Worm (Caenorhabditis elegans): Measurements from ENCODE around the gene col-169.

The col-169 gene

ce11 chrX:6326088-6326487, 2.9 kb upstream of the col-169 start, which contains the start of gene col-168:
col-168 (plus strand) TSS chrX:6326388.
- TF ChIP-seq mdl-1 (tag; optimal IDR thresholded peaks at IDR 0.05) (no peak), mep-1 (tag; optimal IDR thresholded peaks at IDR 0.05) (no peak), swsn-7 (tag; optimal IDR thresholded peaks at IDR 0.05) (no peak), nhr-28 (tag; optimal IDR thresholded peaks at IDR 0.05) (no peak), efl-1 (optimal IDR thresholded peaks at IDR 0.05) (no peak), efl-1 (GFP tag; optimal IDR thresholded peaks at IDR 0.05 in 1 of 2) (peak in 1 of 2 experiments; percentile 28), fkh-4 (tag; optimal IDR thresholded peaks at IDR 0.05; ENCODE audit: borderline replicate concordance) (no peak), fos-1 (tag; optimal IDR thresholded peaks at IDR 0.05) (no peak), hlh-17 (GFP tag; optimal IDR thresholded peaks at IDR 0.05; ENCODE audit: borderline replicate concordance) (no peak), nhr-85 (tag) (peak; percentile 70), ceh-90 (tag; optimal IDR thresholded peaks at IDR 0.05) (no peak)

- TF ChIP-seq snpc-4 (tag; optimal IDR thresholded peaks at IDR 0.05) (no peak), alr-1 (tag; optimal IDR thresholded peaks at IDR 0.05; ENCODE audit: borderline replicate concordance) (no peak), lin-14 (GFP tag; optimal IDR thresholded peaks at IDR 0.05) (no peak), jun-1 (tag; optimal IDR thresholded peaks at IDR 0.05) (no peak), unc-62 (GFP tag; optimal IDR thresholded peaks at IDR 0.05) (no peak), aly-2 (tag; optimal IDR thresholded peaks at IDR 0.05) (no peak), nhr-237 (tag; optimal IDR thresholded peaks at IDR 0.05) (no peak), F16B12.6 (tag; optimal IDR thresholded peaks at IDR 0.05) (no peak), nhr-77 (tag; optimal IDR thresholded peaks at IDR 0.05) (no peak), zip-4 (GFP tag; optimal IDR thresholded peaks at IDR 0.05) (no peak), tbx-2 (tag; optimal IDR thresholded peaks at IDR 0.05) (no peak), sup-37 (GFP tag; optimal IDR thresholded peaks at IDR 0.05) (no peak), nhr-20 (tag; optimal IDR thresholded peaks at IDR 0.05) (no peak), ceh-63 (GFP tag; optimal IDR thresholded peaks at IDR 0.05) (no peak), mab-9 (GFP tag; IDR thresholded peaks at IDR 0.05) (no peak), C16A3.4 (tag; optimal IDR thresholded peaks at IDR 0.05) (no peak), nhr-90 (tag; optimal IDR thresholded peaks at IDR 0.05; ENCODE audit: poor library complexity) (no peak), dpl-1 (GFP tag; optimal IDR thresholded peaks at IDR 0.05) (no peak), ama-1 (optimal IDR thresholded peaks at IDR 0.05) (no peak)
Observed at ce11 chrX:6331409-6331808, 2.4 kb downstream of the col-169 start, which contains the start of gene col-170. col-170 (plus strand) TSS chrX:6331709.

ce11 chrX:6333998-6334397, 5.0 kb downstream of the col-169 start, which contains the start of gene col-171:
col-171 (plus strand) TSS chrX:6334298.
- TF ChIP-seq lin-14 (GFP tag; optimal IDR thresholded peaks at IDR 0.05) (no peak), C16A3.4 (tag; optimal IDR thresholded peaks at IDR 0.05) (no peak), efl-1 (optimal IDR thresholded peaks at IDR 0.05) (no peak), efl-1 (GFP tag; optimal IDR thresholded peaks at IDR 0.05 in 1 of 2) (peak in 1 of 2 experiments; percentile 22)

DNA sequence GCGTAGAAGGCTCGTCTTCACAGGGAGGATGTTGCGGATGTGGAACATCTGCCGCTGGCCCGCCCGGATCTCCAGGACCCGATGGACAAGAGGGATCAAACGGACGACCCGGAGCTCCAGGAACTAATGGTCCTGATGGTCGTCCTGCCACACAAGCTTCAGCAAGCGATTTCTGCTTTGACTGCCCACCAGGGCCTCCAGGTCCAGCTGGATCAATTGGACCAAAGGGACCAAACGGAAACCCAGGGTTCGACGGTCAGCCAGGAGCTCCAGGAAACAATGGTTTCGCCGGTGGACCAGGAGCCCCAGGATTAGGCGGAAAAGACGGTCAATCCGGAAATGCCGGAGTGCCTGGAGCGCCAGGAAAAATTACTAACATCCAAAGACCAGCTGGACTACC, 5.6 kb downstream of the col-169 start:
- TF ChIP-seq lin-35 (GFP tag; optimal IDR thresholded peaks at IDR 0.05) (no peak), hlh-17 (GFP tag; optimal IDR thresholded peaks at IDR 0.05; ENCODE audit: borderline replicate concordance) (no peak), unc-30 (tag; optimal IDR thresholded peaks at IDR 0.05) (no peak), fkh-4 (tag; optimal IDR thresholded peaks at IDR 0.05; ENCODE audit: borderline replicate concordance) (no peak), lin-15B (tag; optimal IDR thresholded peaks at IDR 0.05) (no peak), nhr-84 (tag; optimal IDR thresholded peaks at IDR 0.05) (no peak), tlp-1 (tag; optimal IDR thresholded peaks at IDR 0.05) (no peak), nhr-19 (GFP tag; conservative IDR thresholded peaks at IDR 0.05) (no peak), mdl-1 (tag; optimal IDR thresholded peaks at IDR 0.05) (no peak), hpl-2 (GFP tag; optimal IDR thresholded peaks at IDR 0.05) (no peak), unc-62 (GFP tag; optimal IDR thresholded peaks at IDR 0.05) (no peak), ets-5 (GFP tag; IDR thresholded peaks at IDR 0.05) (no peak), mep-1 (tag; optimal IDR thresholded peaks at IDR 0.05) (no peak)

All from whole organism, L1 larva.